Worm (Caenorhabditis elegans) whole organism, late embryonic: ENCODE data around the gene D1014.7.

Experiments used
- C08G9.2 ChIP-seq: sonication (generic microtip); optimal IDR thresholded peaks from 2 replicates; lab custom pipeline; 2016; ENCODE audit warnings: mild to moderate bottlenecking, missing genetic modification characterization, moderate library complexity, missing compliant biosample characterization
- C38D4.7 ChIP-seq: fragments of 200-800 bp; sonication (Bioruptor generic); optimal IDR thresholded peaks from 2 replicates; lab custom pipeline; 2018; ENCODE audit warnings: mild to moderate bottlenecking, missing genetic modification characterization, moderate library complexity, missing compliant biosample characterization
- F13H6.1 ChIP-seq: sonication (generic microtip); optimal IDR thresholded peaks from 2 replicates; lab custom pipeline; 2016; ENCODE audit warnings: missing genetic modification characterization, missing compliant biosample characterization
- T23F11.4 ChIP-seq: fragments of 200-800 bp; sonication (Bioruptor generic); optimal IDR thresholded peaks from 2 replicates; lab custom pipeline; 2018; ENCODE audit warnings: mild to moderate bottlenecking, missing genetic modification characterization, missing compliant biosample characterization
- Y22D7AL.16 ChIP-seq: sonication (generic microtip); optimal IDR thresholded peaks from 2 replicates; lab custom pipeline; 2016; ENCODE audit warnings: missing genetic modification characterization, missing compliant biosample characterization
- ahr-1 ChIP-seq: sonication (generic microtip); optimal IDR thresholded peaks from 2 replicates; lab custom pipeline; 2016; ENCODE audit warnings: missing genetic modification characterization, missing compliant biosample characterization
- ceh-2 ChIP-seq: sonication (generic microtip); optimal IDR thresholded peaks from 2 replicates; lab custom pipeline; 2016; ENCODE audit warnings: missing genotype, missing genetic modification characterization, missing compliant biosample characterization
- ceh-30 ChIP-seq: fragments of 150-350 bp; optimal IDR thresholded peaks from 2 replicates; lab custom pipeline; 2014; ENCODE audit warnings: missing biosample characterization, missing genetic modification characterization
- ceh-34 ChIP-seq: sonication (generic microtip); optimal IDR thresholded peaks from 2 replicates; lab custom pipeline; 2016; ENCODE audit warnings: mild to moderate bottlenecking, missing genetic modification characterization, missing compliant biosample characterization
- ceh-45 ChIP-seq: fragments of 200-800 bp; sonication (Bioruptor generic); IDR thresholded peaks from 2 replicates; pipeline ENCODE4 v1.3.6; 2022; ENCODE audit warnings: missing genetic modification reagents, missing genetic modification characterization, missing compliant biosample characterization
- ceh-48 ChIP-seq: sonication (generic microtip); optimal IDR thresholded peaks from 2 replicates; lab custom pipeline; 2016; ENCODE audit warnings: missing genetic modification characterization, inconsistent platforms, missing compliant biosample characterization
- che-1 ChIP-seq: sonication (generic microtip); optimal IDR thresholded peaks from 2 replicates; lab custom pipeline; 2016; ENCODE audit warnings: mild to moderate bottlenecking, missing genetic modification characterization, missing compliant biosample characterization
- dmd-4 ChIP-seq: sonication (generic microtip); optimal IDR thresholded peaks from 2 replicates; lab custom pipeline; 2016; ENCODE audit warnings: borderline replicate concordance, missing genetic modification characterization, missing compliant biosample characterization
- elt-4 ChIP-seq: sonication (generic microtip); optimal IDR thresholded peaks from 2 replicates; lab custom pipeline; 2016; ENCODE audit warnings: missing genetic modification characterization, missing compliant biosample characterization
- ets-4 ChIP-seq: sonication (generic microtip); optimal IDR thresholded peaks from 2 replicates; lab custom pipeline; 2016; ENCODE audit warnings: missing genetic modification characterization, missing compliant biosample characterization
- eyg-1 ChIP-seq: sonication (generic microtip); optimal IDR thresholded peaks from 2 replicates; lab custom pipeline; 2016; ENCODE audit warnings: missing genotype, missing genetic modification characterization, missing compliant biosample characterization
- fax-1 ChIP-seq: sonication (generic microtip); optimal IDR thresholded peaks from 2 replicates; lab custom pipeline; 2016; ENCODE audit warnings: missing genotype, missing genetic modification characterization, missing compliant biosample characterization
- fkh-10 ChIP-seq: fragments of 150-350 bp; optimal IDR thresholded peaks from 2 replicates; lab custom pipeline; 2014; ENCODE audit warnings: missing biosample characterization, missing genetic modification reagents, missing genetic modification characterization
- gmeb-2 ChIP-seq: sonication (generic microtip); optimal IDR thresholded peaks from 2 replicates; lab custom pipeline; 2016; ENCODE audit warnings: missing genetic modification characterization, inconsistent platforms, missing compliant biosample characterization
- hlh-15 ChIP-seq: sonication (generic microtip); optimal IDR thresholded peaks from 2 replicates; lab custom pipeline; 2016; ENCODE audit warnings: missing genetic modification characterization, missing compliant biosample characterization
- hlh-30 ChIP-seq: sonication (generic microtip); optimal IDR thresholded peaks from 2 replicates; lab custom pipeline; 2017; ENCODE audit warnings: antibody characterized with exemption, missing genetic modification characterization, missing compliant biosample characterization; ENCODE audit not compliant: insufficient read depth
- hlh-8 ChIP-seq: sonication (generic microtip); optimal IDR thresholded peaks from 2 replicates; lab custom pipeline; 2016; ENCODE audit warnings: missing genotype, missing genetic modification characterization, missing compliant biosample characterization
- lim-6 ChIP-seq: sonication (generic microtip); optimal IDR thresholded peaks from 2 replicates; lab custom pipeline; 2016; ENCODE audit warnings: missing genetic modification characterization, missing compliant biosample characterization
- lin-11 ChIP-seq: fragments of 200-800 bp; sonication (Bioruptor generic); optimal IDR thresholded peaks from 2 replicates; lab custom pipeline; 2018; ENCODE audit warnings: mild to moderate bottlenecking, missing genetic modification characterization, missing compliant biosample characterization
- madf-2 ChIP-seq: sonication (generic microtip); optimal IDR thresholded peaks from 2 replicates; lab custom pipeline; 2017; ENCODE audit warnings: missing genetic modification characterization, missing compliant biosample characterization
- nfya-1 ChIP-seq: sonication (generic microtip); optimal IDR thresholded peaks from 2 replicates; lab custom pipeline; 2017; ENCODE audit warnings: missing genetic modification characterization, mild to moderate bottlenecking, missing compliant biosample characterization, antibody characterized with exemption, moderate library complexity
- nhr-11 ChIP-seq: fragments of 150-350 bp; optimal IDR thresholded peaks from 2 replicates; lab custom pipeline; 2014; ENCODE audit warnings: missing biosample characterization, missing genetic modification characterization
- nhr-232 ChIP-seq: sonication (generic microtip); optimal IDR thresholded peaks from 2 replicates; lab custom pipeline; 2016; ENCODE audit warnings: missing genetic modification characterization, missing compliant biosample characterization
- npax-4 ChIP-seq: sonication (generic microtip); optimal IDR thresholded peaks from 2 replicates; lab custom pipeline; 2016; ENCODE audit warnings: missing genetic modification characterization, missing compliant biosample characterization
- odd-2 ChIP-seq: sonication (generic microtip); optimal IDR thresholded peaks from 2 replicates; lab custom pipeline; 2017; ENCODE audit warnings: antibody characterized with exemption, mild to moderate bottlenecking, missing genetic modification characterization, missing compliant biosample characterization
- pat-9 ChIP-seq: fragments of 200-800 bp; sonication (Bioruptor generic); optimal IDR thresholded peaks from 2 replicates; lab custom pipeline; 2018; ENCODE audit warnings: mild to moderate bottlenecking, missing genetic modification characterization, moderate library complexity, missing compliant biosample characterization
- pax-1 ChIP-seq: fragments of 150-350 bp; optimal IDR thresholded peaks from 2 replicates; lab custom pipeline; 2014; ENCODE audit warnings: missing biosample characterization, missing genetic modification characterization
- pha-2 ChIP-seq: sonication (generic microtip); optimal IDR thresholded peaks from 2 replicates; lab custom pipeline; 2017; ENCODE audit warnings: mild to moderate bottlenecking, missing genetic modification characterization, missing compliant biosample characterization
- pha-4 ChIP-seq: fragments of 150-350 bp; optimal IDR thresholded peaks from 2 replicates; lab custom pipeline; 2018; ENCODE audit warnings: missing biosample characterization, missing genetic modification reagents, missing genetic modification characterization
- pros-1 ChIP-seq: fragments of 150-350 bp; optimal IDR thresholded peaks from 2 replicates; lab custom pipeline; 2014; ENCODE audit warnings: missing biosample characterization, missing genetic modification reagents, missing genetic modification characterization
- rnt-1 ChIP-seq: sonication (generic microtip); optimal IDR thresholded peaks from 2 replicates; lab custom pipeline; 2016; ENCODE audit warnings: missing genetic modification characterization, missing compliant biosample characterization
- sdc-2 ChIP-seq: sonication (generic microtip); optimal IDR thresholded peaks from 2 replicates; lab custom pipeline; 2016; ENCODE audit warnings: missing genotype, missing genetic modification characterization, missing compliant biosample characterization
- sox-4 ChIP-seq: sonication (generic microtip); optimal IDR thresholded peaks from 2 replicates; lab custom pipeline; 2017; ENCODE audit warnings: mild to moderate bottlenecking, missing genetic modification characterization, inconsistent platforms, missing compliant biosample characterization
- unc-3 ChIP-seq, 2 experiments: fragments of 200-800 bp in 1 of 2; sonication (Bioruptor generic) in 1 of 2; sonication (generic microtip) in 1 of 2; conservative IDR thresholded peaks in 1 of 2; optimal IDR thresholded peaks in 1 of 2; 2 replicates each; pipeline versions ENCODE4 v1.3.6 to Lab custom; 2016 to 2022; ENCODE audit warnings: missing compliant biosample characterization in 2 of 2, missing genetic modification characterization in 2 of 2, missing genetic modification reagents in 1 of 2
- unc-42 ChIP-seq: sonication (generic microtip); optimal IDR thresholded peaks from 2 replicates; lab custom pipeline; 2016; ENCODE audit warnings: missing genotype, missing genetic modification characterization, missing compliant biosample characterization
- unc-55 ChIP-seq: sonication (generic microtip); optimal IDR thresholded peaks from 2 replicates; lab custom pipeline; 2017; ENCODE audit warnings: missing biosample characterization, missing genetic modification reagents, missing genetic modification characterization
- unc-86 ChIP-seq: sonication (generic microtip); optimal IDR thresholded peaks from 2 replicates; lab custom pipeline; 2016; ENCODE audit warnings: missing genetic modification characterization, missing compliant biosample characterization
- zip-5 ChIP-seq: sonication (generic microtip); optimal IDR thresholded peaks from 2 replicates; lab custom pipeline; 2016; ENCODE audit warnings: missing genetic modification characterization, missing compliant biosample characterization

The D1014.7 gene

DNA sequence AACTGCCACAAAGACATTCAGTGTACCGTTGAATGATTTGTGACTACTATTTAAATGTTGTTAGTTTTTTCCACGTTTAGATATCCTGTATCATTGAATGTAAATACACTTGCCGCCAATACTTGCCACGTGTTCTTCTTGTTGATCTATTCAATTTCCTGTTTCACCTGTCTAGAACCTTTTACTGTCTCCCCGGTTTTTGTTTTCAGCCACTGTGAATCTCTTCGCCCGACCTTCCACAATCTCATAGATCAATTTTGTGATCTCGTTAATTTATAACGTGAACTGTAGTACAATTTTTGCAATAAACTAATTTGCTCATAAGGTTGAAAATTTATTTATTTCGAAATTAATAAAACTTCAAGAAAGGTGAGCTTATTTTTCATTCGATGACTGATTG is 27.3 kb downstream of the D1014.7 start, which contains the start of gene D1014.13:
TSS of gene D1014.13 (plus strand) at position 301 of the 400 bp plus-strand sequence.
- TF ChIP-seq pat-9 (tag; lab: Kevin White, UChicago) (no peak), lim-6 (tag; lab: Kevin White, UChicago) (no peak), ahr-1 (tag; lab: Kevin White, UChicago) (no peak), eyg-1 (tag; lab: Kevin White, UChicago) (no peak), zip-5 (tag; lab: Kevin White, UChicago) (no peak), T23F11.4 (GFP tag; lab: Kevin White, UChicago) (no peak), Y22D7AL.16 (tag; lab: Kevin White, UChicago) (no peak), unc-3 (GFP tag; conservative IDR thresholded peaks at IDR 0.05; lab: Robert Waterston, UW) (no peak), unc-3 (tag; optimal IDR thresholded peaks at IDR 0.05; lab: Kevin White, UChicago) (no peak), fax-1 (tag; lab: Kevin White, UChicago) (no peak), C38D4.7 (no peak), nhr-232 (no peak), unc-42 (tag; lab: Kevin White, UChicago) (no peak), hlh-8 (tag; lab: Kevin White, UChicago) (no peak)

- TF ChIP-seq ahr-1 (tag; lab: Kevin White, UChicago) (no peak), C38D4.7 (no peak), elt-4 (tag; lab: Kevin White, UChicago) (no peak), hlh-15 (tag; lab: Kevin White, UChicago) (no peak), hlh-30 (no peak), odd-2 (tag; lab: Kevin White, UChicago) (no peak), madf-2 (tag; lab: Kevin White, UChicago) (no peak), lin-11 (tag; lab: Kevin White, UChicago) (no peak), unc-86 (no peak), rnt-1 (no peak), fkh-10 (GFP tag; lab: Kevin White, UChicago) (no peak), unc-55 (no peak), sdc-2 (no peak), F13H6.1 (no peak), pros-1 (tag; lab: Kevin White, UChicago) (no peak), che-1 (tag; lab: Kevin White, UChicago) (no peak), unc-42 (tag; lab: Kevin White, UChicago) (no peak), C08G9.2 (tag; lab: Kevin White, UChicago) (no peak), nfya-1 (tag; lab: Kevin White, UChicago) (no peak), ceh-30 (tag; lab: Kevin White, UChicago) (no peak)
- TF ChIP-seq, all 69 proteins: peak for 0
Measured at ce11 chrV:8155743-8156142, 37.7 kb downstream of the D1014.7 start.

DNA sequence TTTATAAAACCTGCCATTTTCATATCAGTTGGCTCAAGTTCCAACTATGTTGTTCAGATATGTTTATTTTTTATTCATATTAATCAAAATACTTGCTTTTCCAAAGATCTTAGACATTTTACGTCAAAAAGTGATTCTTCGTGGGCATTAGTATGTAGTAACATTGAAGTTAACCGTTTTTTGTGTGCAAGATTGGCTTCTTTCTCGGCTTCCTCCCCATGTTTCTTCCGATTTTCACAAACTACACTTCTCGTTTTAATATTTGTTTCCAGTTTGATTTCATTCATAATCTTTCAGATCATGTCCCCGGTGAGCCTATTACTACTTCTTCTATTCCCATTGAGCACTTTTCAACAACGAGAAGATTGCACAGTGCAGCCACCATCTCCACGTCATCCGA is 39.4 kb downstream of the D1014.7 start, which contains the start of gene sul-2:
TSS of gene sul-2 (plus strand) at position 301 of the 400 bp plus-strand sequence.
- no peak for TF ChIP-seq nhr-11 (tag; lab: Kevin White, UChicago)
- no peak for TF ChIP-seq fax-1 (tag; lab: Kevin White, UChicago)
- no peak for TF ChIP-seq ets-4 (tag; lab: Kevin White, UChicago)
- no peak for TF ChIP-seq C38D4.7
- TF ChIP-seq npax-4 (tag; lab: Kevin White, UChicago), result no peak
- TF ChIP-seq ceh-34 (tag; lab: Kevin White, UChicago), result no peak
- TF ChIP-seq pha-2 (tag; lab: Kevin White, UChicago), result no peak
- no peak for TF ChIP-seq madf-2 (tag; lab: Kevin White, UChicago)
- no peak for TF ChIP-seq pha-4 (tag; lab: Kevin White, UChicago)
- TF ChIP-seq ceh-45 (GFP tag; lab: Robert Waterston, UW), result no peak
- TF ChIP-seq gmeb-2 (tag; lab: Kevin White, UChicago), result no peak
- TF ChIP-seq ceh-48 (tag; lab: Kevin White, UChicago), result no peak
- TF ChIP-seq sox-4 (tag; lab: Kevin White, UChicago), result no peak
- no peak for TF ChIP-seq pax-1 (tag; lab: Kevin White, UChicago)
- no peak for TF ChIP-seq dmd-4
- no peak for TF ChIP-seq T23F11.4 (GFP tag; lab: Kevin White, UChicago)
- no peak for TF ChIP-seq ceh-2 (tag; lab: Kevin White, UChicago)
- TF ChIP-seq ahr-1 (tag; lab: Kevin White, UChicago), result no peak
- no peak for TF ChIP-seq odd-2 (tag; lab: Kevin White, UChicago)
- TF ChIP-seq C08G9.2 (tag; lab: Kevin White, UChicago), result no peak
